Fruit fly (Drosophila melanogaster) whole organism, embryonic: ENCODE data around the gene Cyp9f2.

Source experiments
- Awh ChIP-seq: fragments of 200-800 bp; sonication (Bioruptor generic); IDR thresholded peaks from 2 replicates; pipeline ENCODE4, ENCODE4 v1.3.6; 2022; ENCODE audit warnings: missing biosample characterization, missing genetic modification characterization
- CG10321 ChIP-seq: fragments of 200-800 bp; sonication (Bioruptor generic); IDR thresholded peaks from 2 replicates; pipeline ENCODE4 v1.3.6; 2022; ENCODE audit warnings: missing biosample characterization, missing genetic modification characterization
- CG12744 ChIP-seq: fragments of 200-800 bp; sonication (Bioruptor generic); optimal IDR thresholded peaks from 2 replicates; lab custom pipeline; 2016; ENCODE audit warnings: missing biosample characterization, missing genetic modification characterization
- CG14710 ChIP-seq: fragments of 200-800 bp; sonication (Bioruptor generic); optimal IDR thresholded peaks from 3 replicates; lab custom pipeline; 2019; ENCODE audit warnings: missing biosample characterization, mild to moderate bottlenecking, missing genetic modification characterization, moderate library complexity
- CG15514 ChIP-seq: fragments of 200-800 bp; sonication (Bioruptor generic); optimal IDR thresholded peaks from 3 replicates; lab custom pipeline; 2017; ENCODE audit warnings: missing biosample characterization, missing genetic modification characterization, mild to moderate bottlenecking, moderate library complexity, missing genetic modification reagents
- CG15601 ChIP-seq: fragments of 200-800 bp; sonication (Bioruptor generic); optimal IDR thresholded peaks from 3 replicates; lab custom pipeline; 2019; ENCODE audit warnings: missing biosample characterization, mild to moderate bottlenecking, missing genetic modification characterization, moderate library complexity
- CG1647 ChIP-seq: fragments of 200-800 bp; sonication (Bioruptor generic); optimal IDR thresholded peaks from 3 replicates; lab custom pipeline; 2016; ENCODE audit warnings: missing biosample characterization, missing genetic modification characterization
- CG1832 ChIP-seq: fragments of 200-800 bp; sonication (Bioruptor generic); optimal IDR thresholded peaks from 2 replicates; lab custom pipeline; 2017; ENCODE audit warnings: missing biosample characterization, mild to moderate bottlenecking, missing genetic modification characterization, inconsistent platforms
- CG32767 ChIP-seq: fragments of 200-800 bp; sonication (Bioruptor generic); IDR thresholded peaks from 2 replicates; pipeline ENCODE4 v1.3.6; 2022; ENCODE audit warnings: missing biosample characterization, missing genetic modification characterization
- CG34422 ChIP-seq: fragments of 200-800 bp; sonication (Bioruptor generic); IDR thresholded peaks from 3 replicates; pipeline ENCODE4 v1.3.6; 2022; ENCODE audit warnings: missing biosample characterization, missing genetic modification characterization
- CG5953 ChIP-seq: fragments of 200-800 bp; sonication (Bioruptor generic); IDR thresholded peaks from 2 replicates; pipeline ENCODE4 v1.3.6; 2022; ENCODE audit warnings: missing biosample characterization, missing genetic modification characterization
- CG6854 ChIP-seq: fragments of 200-800 bp; sonication (Bioruptor generic); optimal IDR thresholded peaks from 3 replicates; lab custom pipeline; 2017; ENCODE audit warnings: missing biosample characterization, mild to moderate bottlenecking, missing genetic modification characterization
- CG7928 ChIP-seq: fragments of 200-800 bp; sonication (Bioruptor generic); optimal IDR thresholded peaks from 2 replicates; lab custom pipeline; 2017; ENCODE audit warnings: missing biosample characterization, mild to moderate bottlenecking, missing genetic modification characterization
- CG8281 ChIP-seq: fragments of 200-800 bp; sonication (Bioruptor generic); optimal IDR thresholded peaks from 2 replicates; lab custom pipeline; 2018; ENCODE audit warnings: missing biosample characterization, mild to moderate bottlenecking, missing genetic modification characterization, moderate library complexity
- CG9727 ChIP-seq: fragments of 200-800 bp; sonication (Bioruptor generic); optimal IDR thresholded peaks from 3 replicates; lab custom pipeline; 2017; ENCODE audit warnings: missing biosample characterization, mild to moderate bottlenecking, missing genetic modification characterization
- Camta ChIP-seq: fragments of 200-800 bp; sonication (Bioruptor generic); optimal IDR thresholded peaks from 2 replicates; lab custom pipeline; 2016; ENCODE audit warnings: missing biosample characterization, missing genetic modification characterization
- Dll ChIP-seq: fragments of 200-800 bp; sonication (Bioruptor generic); IDR thresholded peaks from 4 replicates; pipeline ENCODE4 v1.3.6; 2022; ENCODE audit warnings: missing biosample characterization, missing genetic modification characterization; ENCODE audit not compliant: partially characterized antibody
- Dp ChIP-seq: fragments of 200-800 bp; sonication (Bioruptor generic); optimal IDR thresholded peaks from 2 replicates; lab custom pipeline; 2018; ENCODE audit warnings: missing biosample characterization, mild to moderate bottlenecking, missing genetic modification characterization, moderate library complexity
- Gug ChIP-seq: fragments of 200-800 bp; sonication (Bioruptor generic); IDR thresholded peaks from 4 replicates; pipeline ENCODE4 v1.3.6; 2022; ENCODE audit warnings: missing biosample characterization, missing genetic modification characterization
- Hr3 ChIP-seq: fragments of 200-800 bp; sonication (Bioruptor generic); optimal IDR thresholded peaks from 3 replicates; lab custom pipeline; 2016; ENCODE audit warnings: missing biosample characterization, missing genetic modification characterization
- Hsf ChIP-seq: fragments of 200-800 bp; sonication (Bioruptor generic); optimal IDR thresholded peaks from 3 replicates; lab custom pipeline; 2016; ENCODE audit warnings: missing biosample characterization, missing genetic modification characterization
- MBD-R2 ChIP-seq: fragments of 200-800 bp; sonication (Bioruptor generic); IDR thresholded peaks from 2 replicates; pipeline ENCODE4 v1.3.6; 2022; ENCODE audit warnings: missing biosample characterization, missing genetic modification characterization
- MESR4 ChIP-seq: fragments of 200-800 bp; sonication (Bioruptor generic); optimal IDR thresholded peaks from 2 replicates; lab custom pipeline; 2018; ENCODE audit warnings: missing biosample characterization, mild to moderate bottlenecking, missing genetic modification characterization, moderate library complexity
- Med ChIP-seq: fragments of 200-800 bp; sonication (Bioruptor generic); peaks from one replicate; lab custom pipeline; 2016; ENCODE audit warnings: missing biosample characterization, missing genetic modification characterization, mild to moderate bottlenecking, inconsistent platforms, moderate library complexity
- Scr ChIP-seq: fragments of 200-800 bp; sonication (Bioruptor generic); IDR thresholded peaks from 2 replicates; pipeline ENCODE4 v1.3.6; 2022; ENCODE audit warnings: missing biosample characterization, missing genetic modification characterization; ENCODE audit not compliant: partially characterized antibody
- Sin3A ChIP-seq: fragments of >200 bp; optimal IDR thresholded peaks from 2 replicates; lab custom pipeline; 2018
- TFAM ChIP-seq: fragments of 200-800 bp; sonication (Bioruptor generic); optimal IDR thresholded peaks from 2 replicates; lab custom pipeline; 2017; ENCODE audit warnings: missing biosample characterization, missing genetic modification characterization, inconsistent platforms
- Xrp1 ChIP-seq: fragments of 200-800 bp; sonication (Bioruptor generic); IDR thresholded peaks from 2 replicates; pipeline ENCODE4 v1.3.6; 2022; ENCODE audit warnings: missing biosample characterization, missing genetic modification characterization
- YL-1 ChIP-seq: fragments of 200-800 bp; sonication (Bioruptor generic); optimal IDR thresholded peaks from 3 replicates; lab custom pipeline; 2017; ENCODE audit warnings: missing biosample characterization, mild to moderate bottlenecking, missing genetic modification characterization
- ap ChIP-seq: fragments of 200-800 bp; sonication (Bioruptor generic); IDR thresholded peaks from 2 replicates; pipeline ENCODE4 v1.3.6; 2022; ENCODE audit warnings: missing biosample characterization, missing genetic modification characterization
- cg ChIP-seq: fragments of 200-800 bp; sonication (Bioruptor generic); optimal IDR thresholded peaks from 3 replicates; lab custom pipeline; 2019; ENCODE audit warnings: missing biosample characterization, mild to moderate bottlenecking, missing genetic modification characterization, moderate library complexity
- corto ChIP-seq: fragments of 200-800 bp; sonication (Bioruptor generic); optimal IDR thresholded peaks from 2 replicates; lab custom pipeline; 2016; ENCODE audit warnings: missing biosample characterization, mild to moderate bottlenecking, missing genetic modification characterization, moderate library complexity
- crol ChIP-seq: fragments of 200-800 bp; sonication (Bioruptor generic); IDR thresholded peaks from 2 replicates; pipeline ENCODE4 v1.3.6; 2022; ENCODE audit warnings: missing biosample characterization, missing genetic modification characterization
- dan ChIP-seq: fragments of 200-800 bp; sonication (Bioruptor generic); IDR thresholded peaks from 2 replicates; pipeline ENCODE4 v1.3.6; 2022; ENCODE audit warnings: missing biosample characterization, missing genetic modification characterization
- dm ChIP-seq: fragments of 200-800 bp; sonication (Bioruptor generic); optimal IDR thresholded peaks from 3 replicates; lab custom pipeline; 2016; ENCODE audit warnings: missing biosample characterization, missing genetic modification characterization
- esg ChIP-seq: fragments of 200-800 bp; sonication (Bioruptor generic); conservative IDR thresholded peaks from 2 replicates; pipeline ENCODE4 v1.3.6; 2022; ENCODE audit warnings: missing biosample characterization, missing genetic modification characterization
- fd3F ChIP-seq: fragments of 200-800 bp; sonication (Bioruptor generic); optimal IDR thresholded peaks from 2 replicates; lab custom pipeline; 2018; ENCODE audit warnings: missing biosample characterization, mild to moderate bottlenecking, missing genetic modification characterization, moderate library complexity
- ind ChIP-seq: fragments of 200-800 bp; sonication (Bioruptor generic); optimal IDR thresholded peaks from 3 replicates; lab custom pipeline; 2016; ENCODE audit warnings: missing biosample characterization, missing genetic modification characterization
- inv ChIP-seq: fragments of 200-800 bp; sonication (Bioruptor generic); IDR thresholded peaks from 2 replicates; pipeline ENCODE4 v1.3.6; 2022; ENCODE audit warnings: missing biosample characterization, missing genetic modification characterization; ENCODE audit not compliant: partially characterized antibody
- kay ChIP-seq: fragments of 200-800 bp; sonication (Bioruptor generic); optimal IDR thresholded peaks from 2 replicates; lab custom pipeline; 2016; ENCODE audit warnings: missing biosample characterization, missing genetic modification characterization
- kni ChIP-seq: fragments of 200-800 bp; sonication (Bioruptor generic); optimal IDR thresholded peaks from 3 replicates; lab custom pipeline; 2017; ENCODE audit warnings: mild to moderate bottlenecking, missing biosample characterization, missing genetic modification reagents, missing genetic modification characterization
- lola ChIP-seq, 3 experiments: fragments of >200 bp in 2 of 3; fragments of 200-800 bp in 1 of 3; sonication (Bioruptor generic) in 1 of 3; optimal IDR thresholded peaks; 2 replicates each; lab custom pipeline; 2017 to 2019; ENCODE audit warnings: missing biosample characterization in 3 of 3, missing genetic modification characterization in 3 of 3, mild to moderate bottlenecking in 1 of 3, moderate library complexity in 1 of 3
- mld ChIP-seq: fragments of 200-800 bp; sonication (Bioruptor generic); IDR thresholded peaks from 3 replicates; pipeline ENCODE4 v1.3.6; 2022; ENCODE audit warnings: missing biosample characterization, missing genetic modification characterization; ENCODE audit not compliant: partially characterized antibody
- phol ChIP-seq: fragments of 200-800 bp; sonication (Bioruptor generic); optimal IDR thresholded peaks from 3 replicates; lab custom pipeline; 2018; ENCODE audit warnings: missing biosample characterization, mild to moderate bottlenecking, missing genetic modification characterization, moderate library complexity
- sens ChIP-seq: fragments of 200-800 bp; sonication (Bioruptor generic); peaks from one replicate; lab custom pipeline; 2016; ENCODE audit warnings: missing biosample characterization, missing genetic modification characterization
- shn ChIP-seq: fragments of 200-800 bp; sonication (Bioruptor generic); optimal IDR thresholded peaks from 3 replicates; lab custom pipeline; 2016; ENCODE audit warnings: missing biosample characterization, missing genetic modification characterization
- ttk ChIP-seq: fragments of 200-800 bp; sonication (Bioruptor generic); IDR thresholded peaks from 2 replicates; pipeline ENCODE4 v2.1.2; 2022; ENCODE audit warnings: missing biosample characterization, missing genetic modification characterization
- unc-4 ChIP-seq: fragments of 200-800 bp; sonication (Bioruptor generic); IDR thresholded peaks from 2 replicates; pipeline ENCODE4 v1.3.6; 2022; ENCODE audit warnings: missing biosample characterization, missing genetic modification characterization; ENCODE audit not compliant: partially characterized antibody
- zen ChIP-seq: fragments of 200-800 bp; sonication (Bioruptor generic); optimal IDR thresholded peaks from 3 replicates; lab custom pipeline; 2018; ENCODE audit warnings: missing biosample characterization, mild to moderate bottlenecking, missing genetic modification characterization, moderate library complexity

Cyp9f2 gene

DNA sequence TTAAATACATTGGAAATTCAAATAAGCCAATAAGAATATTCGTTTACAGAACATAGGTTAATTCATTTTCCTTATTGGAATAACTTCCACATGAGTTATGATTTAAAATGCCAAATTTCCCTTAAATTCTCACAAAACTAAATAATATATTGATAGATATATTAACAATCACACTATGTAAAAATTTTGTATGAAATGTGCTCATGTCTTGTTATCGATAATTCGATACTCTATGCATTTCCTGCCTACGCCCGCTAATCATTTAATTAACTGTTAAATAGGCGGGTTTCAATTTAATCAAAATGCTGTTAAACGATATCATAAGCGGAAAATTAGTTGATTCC is 20.5 kb upstream of the Cyp9f2 start, which contains the start of gene NANS (continued):
- TF ChIP-seq Gug (no peak), CG15514 (GFP tag; lab: Kevin White, UChicago) (peak; percentile 34), MBD-R2 (GFP tag; lab: Robert Waterston, UW) (no peak), CG5953 (GFP tag; lab: Robert Waterston, UW) (no peak), crol (GFP tag; lab: Robert Waterston, UW) (no peak), sens (GFP tag; lab: Kevin White, UChicago) (no peak), Xrp1 (GFP tag; lab: Robert Waterston, UW) (no peak), CG32767 (GFP tag; lab: Robert Waterston, UW) (no peak), cg (GFP tag; lab: Kevin White, UChicago) (no peak), Awh (no peak), zen (tag; lab: Kevin White, UChicago) (no peak), MESR4 (GFP tag; lab: Kevin White, UChicago) (no peak), dan (GFP tag; lab: Robert Waterston, UW) (no peak), Scr (peak; percentile 47; the same call in 1 of the 2 replicates)

DNA sequence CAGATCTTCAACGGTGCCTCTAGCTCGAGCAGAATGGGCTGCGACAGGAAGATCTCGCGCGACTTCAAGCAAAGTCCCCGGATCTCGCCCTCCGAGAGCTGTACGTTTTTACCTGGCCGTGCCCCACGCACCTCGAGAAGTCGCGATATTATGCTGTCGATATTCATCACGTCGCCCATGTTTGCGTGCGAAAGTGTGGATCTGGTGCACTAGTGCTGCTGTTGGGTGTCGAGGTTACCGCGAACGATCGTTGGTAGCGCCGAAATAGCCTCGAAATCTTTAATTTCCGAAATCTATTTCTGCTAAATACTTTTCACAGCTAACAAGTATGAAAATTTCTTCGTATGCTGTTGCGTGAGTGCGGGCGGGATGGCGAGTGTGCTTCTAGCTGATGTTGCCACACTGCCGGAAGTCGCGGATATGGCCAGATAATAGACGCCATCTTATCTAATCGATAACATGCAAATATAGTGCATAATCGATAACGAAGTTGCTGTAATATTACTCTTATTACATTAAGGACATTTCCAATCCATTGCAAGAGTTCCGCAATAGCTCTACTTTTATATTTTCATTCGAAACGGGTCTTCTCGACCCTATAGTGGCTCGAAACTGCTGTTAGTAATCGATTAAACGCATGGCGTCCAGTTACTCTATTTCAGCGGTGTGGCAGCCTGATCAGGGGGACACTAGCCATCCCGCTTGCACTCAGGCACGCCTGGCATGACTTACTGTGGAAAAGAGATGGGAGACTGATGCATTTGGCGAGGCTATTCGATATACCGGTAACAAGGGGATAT is 19.9 kb upstream of the Cyp9f2 start, which contains the start of gene Pp1-87B:
TSS of gene Pp1-87B (minus strand) at position 408 of the 800 bp plus-strand sequence.
- no peak for TF ChIP-seq CG15601 (tag; lab: Kevin White, UChicago)
- no peak for TF ChIP-seq CG6854
- TF ChIP-seq ap: no peak
- no peak for TF ChIP-seq mld (GFP tag; lab: Robert Waterston, UW)
- TF ChIP-seq ind: no peak
- TF ChIP-seq YL-1 (GFP tag; lab: Kevin White, UChicago): peak; percentile 86
- TF ChIP-seq corto (GFP tag; lab: Kevin White, UChicago): no peak
- no peak for TF ChIP-seq esg (GFP tag; lab: Robert Waterston, UW)
- peak; percentile 13 for TF ChIP-seq Camta
- peak; percentile 89 for TF ChIP-seq dm (GFP tag; lab: Kevin White, UChicago)
- no peak for TF ChIP-seq ttk
- peak; percentile 60 for TF ChIP-seq Dp (GFP tag; lab: Kevin White, UChicago)
- TF ChIP-seq CG12744 (GFP tag; lab: Kevin White, UChicago): no peak
- TF ChIP-seq CG1832 (GFP tag; lab: Kevin White, UChicago): peak; percentile 95
- no peak for TF ChIP-seq fd3F (GFP tag; lab: Kevin White, UChicago)
- TF ChIP-seq CG34422: peak; percentile 31; the same call in 1 of the 3 replicates
- peak; percentile 76 for TF ChIP-seq CG14710 (tag; lab: Kevin White, UChicago)
- TF ChIP-seq kni (GFP tag; lab: Kevin White, UChicago): peak; percentile 70
- no peak for TF ChIP-seq Hr3 (GFP tag; lab: Kevin White, UChicago)
- TF ChIP-seq CG1647 (GFP tag; lab: Kevin White, UChicago): no peak
- 0 out of 4 replicates have a peak, but pooled peaks have one; percentile 23 for TF ChIP-seq Dll (GFP tag; lab: Robert Waterston, UW)
- peak; percentile 100 for TF ChIP-seq phol (tag; lab: Kevin White, UChicago)
- peak; percentile 91 for TF ChIP-seq CG10321
- no peak for TF ChIP-seq CG8281
- TF ChIP-seq CG9727 (GFP tag; lab: Kevin White, UChicago): peak; percentile 39
- TF ChIP-seq lola (GFP tag; optimal IDR thresholded peaks at IDR 0.05; lab: Kevin White, UChicago): peak in 1 of 3 experiments; percentile 28
- TF ChIP-seq TFAM: no peak
- TF ChIP-seq Sin3A: peak; percentile 100
- peak; percentile 76 for TF ChIP-seq Med (GFP tag; lab: Kevin White, UChicago)
- peak; percentile 25; the same call in 1 of the 2 replicates for TF ChIP-seq inv (GFP tag; lab: Robert Waterston, UW)
- peak; percentile 13 for TF ChIP-seq Hsf
- TF ChIP-seq kay (GFP tag; lab: Kevin White, UChicago): no peak
- TF ChIP-seq CG7928 (GFP tag; lab: Kevin White, UChicago): no peak
- peak; percentile 26 for TF ChIP-seq shn (GFP tag; lab: Kevin White, UChicago)
- no peak for TF ChIP-seq unc-4 (GFP tag; lab: Robert Waterston, UW)
